Worm (Caenorhabditis elegans): Measurements from ENCODE around the gene dpf-6.

Gene dpf-6

ce11 chrIII:8016438-8016837 is 21.6 kb upstream of the dpf-6 start, which contains the start of gene F44B9.5:
TSS of gene F44B9.5 (minus strand) at chrIII:8016538.
- TF ChIP-seq ets-7 (tag; optimal IDR thresholded peaks at IDR 0.05) (no peak), ama-1 (optimal IDR thresholded peaks at IDR 0.05) (no peak), tbx-11 (GFP tag; IDR thresholded peaks at IDR 0.05) (no peak), ceh-13 (GFP tag; optimal IDR thresholded peaks at IDR 0.05) (no peak), flt-1 (GFP tag; IDR thresholded peaks at IDR 0.05) (no peak), hmbx-1 (tag; optimal IDR thresholded peaks at IDR 0.05) (no peak), hmg-4 (GFP tag; optimal IDR thresholded peaks at IDR 0.05) (no peak), tra-4 (tag; optimal IDR thresholded peaks at IDR 0.05) (no peak), tbx-37 (GFP tag; conservative IDR thresholded peaks at IDR 0.05) (no peak), F13C5.2 (tag; optimal IDR thresholded peaks at IDR 0.05) (no peak), scrt-1 (GFP tag; IDR thresholded peaks at IDR 0.05) (no peak), sea-1 (GFP tag; conservative IDR thresholded peaks at IDR 0.05) (no peak), aly-1 (tag; optimal IDR thresholded peaks at IDR 0.05) (no peak)

DNA sequence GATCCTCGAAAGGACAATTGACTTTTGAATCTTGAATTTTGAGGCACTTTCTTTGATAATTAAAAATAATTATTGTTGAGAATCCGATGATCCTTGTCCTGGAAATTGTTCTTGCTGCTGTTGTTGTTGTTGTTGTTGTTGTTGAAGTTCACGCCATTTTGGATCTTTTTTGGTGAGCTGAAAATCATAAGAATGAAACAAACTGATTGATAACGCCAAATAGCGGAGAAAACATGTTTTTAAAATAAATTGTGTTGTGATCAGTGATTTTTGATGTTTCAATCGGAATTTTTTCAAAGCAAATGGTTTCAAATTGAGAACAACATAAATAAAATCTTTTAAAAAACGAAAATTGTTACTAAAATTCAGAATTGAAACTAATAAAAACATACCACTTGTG is 21.0 kb upstream of the dpf-6 start:
- TF ChIP-seq tbx-37 (GFP tag; conservative IDR thresholded peaks at IDR 0.05) = no peak
- TF ChIP-seq hnd-1 (tag; optimal IDR thresholded peaks at IDR 0.05) = no peak

DNA sequence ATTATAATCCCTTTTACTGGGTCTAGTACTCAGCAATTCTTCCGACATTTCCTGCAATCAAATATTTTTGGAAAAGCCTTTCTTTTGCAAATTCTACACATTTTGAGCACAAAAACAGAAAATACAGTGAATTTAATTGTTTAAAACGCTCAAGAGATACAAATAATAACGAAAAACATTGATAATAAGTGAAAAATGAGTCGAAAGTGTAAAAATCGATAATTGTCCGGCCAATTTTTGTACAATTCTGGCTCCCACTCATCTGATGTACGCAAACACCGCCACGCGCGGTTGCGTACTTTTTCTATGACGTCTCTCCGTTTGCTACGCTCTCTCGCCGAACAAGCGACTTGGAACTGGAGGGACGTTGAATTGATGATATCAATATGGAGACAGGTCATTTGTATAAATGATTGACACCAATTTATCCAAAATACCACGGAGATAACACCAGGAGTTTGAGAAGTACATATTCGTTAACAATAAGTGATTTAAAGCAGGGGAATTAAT is 17.2 kb upstream of the dpf-6 start, which contains the start of gene lin-36:
TSS of gene lin-36 (minus strand) at position 51 of the 510 bp plus-strand sequence.
- TF ChIP-seq ama-1 (optimal IDR thresholded peaks at IDR 0.05) (no peak), hmbx-1 (tag; optimal IDR thresholded peaks at IDR 0.05) (no peak), tra-4 (tag; optimal IDR thresholded peaks at IDR 0.05) (no peak), sea-1 (GFP tag; conservative IDR thresholded peaks at IDR 0.05) (0 out of 2 replicates have a peak, but pooled peaks have one; percentile 11), hnd-1 (tag; optimal IDR thresholded peaks at IDR 0.05) (no peak), hmg-4 (GFP tag; optimal IDR thresholded peaks at IDR 0.05) (peak; percentile 26), ceh-13 (GFP tag; optimal IDR thresholded peaks at IDR 0.05) (no peak), F13C5.2 (tag; optimal IDR thresholded peaks at IDR 0.05) (peak; percentile 78), scrt-1 (GFP tag; IDR thresholded peaks at IDR 0.05) (no peak), pes-1 (GFP tag; IDR thresholded peaks at IDR 0.05) (peak; percentile 57; the same call in 1 of the 2 replicates), tbx-37 (GFP tag; conservative IDR thresholded peaks at IDR 0.05) (no peak)

DNA sequence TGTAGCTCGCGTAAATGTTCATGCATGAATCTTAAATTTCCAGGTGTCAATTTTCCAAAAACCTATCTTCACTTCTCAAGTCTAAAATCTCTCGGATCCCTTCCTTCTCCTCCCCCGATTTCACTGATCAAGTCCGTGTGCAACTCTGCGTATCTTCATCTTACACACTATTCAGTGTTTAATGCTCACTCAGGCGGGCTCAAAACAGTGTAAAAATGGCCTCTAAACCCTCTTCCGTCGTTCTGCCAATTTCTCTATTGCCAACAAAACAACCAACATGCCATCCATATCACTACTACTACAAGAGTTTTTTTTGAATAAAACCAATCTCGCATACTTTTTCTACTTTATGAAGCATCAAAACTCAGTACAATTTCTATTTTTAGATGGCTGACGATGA is 16.0 kb upstream of the dpf-6 start, which contains the start of gene F44B9.2:
TSS of gene F44B9.2 (plus strand) at position 387 of the 400 bp plus-strand sequence.
- TF ChIP-seq pes-1 (GFP tag; IDR thresholded peaks at IDR 0.05) = no peak

DNA sequence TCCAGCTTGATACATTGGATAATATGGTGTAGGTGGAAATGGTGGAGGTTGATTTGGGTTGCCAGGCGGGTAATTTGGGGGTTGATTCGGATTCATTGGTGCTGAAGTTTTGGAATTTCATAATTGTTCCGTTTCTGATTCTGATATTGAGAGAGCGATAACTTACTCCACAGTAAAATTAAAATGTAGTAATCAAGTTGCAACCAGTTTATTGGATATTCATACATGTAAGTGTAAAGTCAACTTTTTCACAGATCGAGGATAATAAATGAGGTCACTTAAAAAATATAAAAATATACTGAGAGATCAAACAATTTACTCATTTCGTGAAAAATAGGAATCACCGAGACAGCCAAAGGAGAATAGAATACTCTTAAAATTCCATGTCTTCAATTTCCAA is 10.1 kb upstream of the dpf-6 start, which contains the start of gene mdt-30:
TSS of gene mdt-30 (minus strand) at position 101 of the 400 bp plus-strand sequence.
- TF ChIP-seq ceh-36 (tag; optimal IDR thresholded peaks at IDR 0.05) = no peak
- no peak for TF ChIP-seq tbx-37 (GFP tag; conservative IDR thresholded peaks at IDR 0.05)
- no peak for TF ChIP-seq hmbx-1 (tag; optimal IDR thresholded peaks at IDR 0.05)
- TF ChIP-seq hmg-4 (GFP tag; optimal IDR thresholded peaks at IDR 0.05) = no peak
- TF ChIP-seq sea-1 (GFP tag; conservative IDR thresholded peaks at IDR 0.05) = no peak
- TF ChIP-seq hnd-1 (tag; optimal IDR thresholded peaks at IDR 0.05) = no peak
- TF ChIP-seq pes-1 (GFP tag; IDR thresholded peaks at IDR 0.05) = no peak

ce11 chrIII:8029487-8029886 is 8.6 kb upstream of the dpf-6 start, which contains the start of gene F44B9.8:
TSS of gene F44B9.8 (minus strand) at chrIII:8029649.
- TF ChIP-seq hmg-4 (GFP tag; optimal IDR thresholded peaks at IDR 0.05) = no peak
- TF ChIP-seq tbx-11 (GFP tag; IDR thresholded peaks at IDR 0.05) = no peak
- no peak for TF ChIP-seq aly-1 (tag; optimal IDR thresholded peaks at IDR 0.05)
- no peak for TF ChIP-seq ceh-13 (GFP tag; optimal IDR thresholded peaks at IDR 0.05)
- TF ChIP-seq tra-4 (tag; optimal IDR thresholded peaks at IDR 0.05) = no peak
- TF ChIP-seq hmbx-1 (tag; optimal IDR thresholded peaks at IDR 0.05) = no peak
- TF ChIP-seq scrt-1 (GFP tag; IDR thresholded peaks at IDR 0.05) = no peak

DNA sequence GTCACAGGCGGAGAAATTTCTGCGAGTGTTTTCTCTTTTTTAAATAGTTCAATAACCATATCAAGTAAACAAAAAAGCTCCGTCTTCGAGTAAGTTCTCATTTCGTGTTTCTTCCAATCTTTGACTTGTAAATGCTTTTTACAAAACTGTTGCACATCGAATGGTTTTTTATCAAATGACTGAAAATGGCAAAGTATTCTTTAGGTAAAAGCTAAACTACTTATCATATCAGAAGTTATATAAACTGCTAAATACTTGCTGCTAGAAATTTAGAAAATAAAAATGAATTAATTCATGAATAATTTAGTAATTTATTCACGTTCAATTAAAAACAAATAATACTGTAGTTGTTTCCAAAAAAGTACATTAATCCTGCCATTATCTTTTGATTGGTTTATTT is 7.1 kb upstream of the dpf-6 start, which contains the start of gene F44B9.9:
TSS of gene F44B9.9 (minus strand) at position 101 of the 400 bp plus-strand sequence.
- no peak for TF ChIP-seq B0310.2 (tag; optimal IDR thresholded peaks at IDR 0.05)
- no peak for TF ChIP-seq ceh-13 (GFP tag; optimal IDR thresholded peaks at IDR 0.05)
- TF ChIP-seq pes-1 (GFP tag; IDR thresholded peaks at IDR 0.05) = no peak
- TF ChIP-seq hmbx-1 (tag; optimal IDR thresholded peaks at IDR 0.05) = no peak
- TF ChIP-seq tbx-11 (GFP tag; IDR thresholded peaks at IDR 0.05) = no peak
- no peak for TF ChIP-seq ceh-36 (tag; optimal IDR thresholded peaks at IDR 0.05)
- no peak for TF ChIP-seq hnd-1 (tag; optimal IDR thresholded peaks at IDR 0.05)
- no peak for TF ChIP-seq ets-7 (tag; optimal IDR thresholded peaks at IDR 0.05)
- no peak for TF ChIP-seq scrt-1 (GFP tag; IDR thresholded peaks at IDR 0.05)
- TF ChIP-seq flt-1 (GFP tag; IDR thresholded peaks at IDR 0.05) = no peak

- no peak for TF ChIP-seq tra-4 (tag; optimal IDR thresholded peaks at IDR 0.05)
- TF ChIP-seq flt-1 (GFP tag; IDR thresholded peaks at IDR 0.05) = no peak
- no peak for TF ChIP-seq ama-1 (optimal IDR thresholded peaks at IDR 0.05)
- no peak for TF ChIP-seq tbx-37 (GFP tag; conservative IDR thresholded peaks at IDR 0.05)
- TF ChIP-seq hmbx-1 (tag; optimal IDR thresholded peaks at IDR 0.05) = no peak
- no peak for TF ChIP-seq hnd-1 (tag; optimal IDR thresholded peaks at IDR 0.05)
- no peak for TF ChIP-seq ceh-36 (tag; optimal IDR thresholded peaks at IDR 0.05)
- TF ChIP-seq scrt-1 (GFP tag; IDR thresholded peaks at IDR 0.05) = no peak
- no peak for TF ChIP-seq sea-1 (GFP tag; conservative IDR thresholded peaks at IDR 0.05)
- TF ChIP-seq tbx-11 (GFP tag; IDR thresholded peaks at IDR 0.05) = no peak
- no peak for TF ChIP-seq ets-7 (tag; optimal IDR thresholded peaks at IDR 0.05)
- TF ChIP-seq aly-1 (tag; optimal IDR thresholded peaks at IDR 0.05) = no peak
- TF ChIP-seq F13C5.2 (tag; optimal IDR thresholded peaks at IDR 0.05) = no peak
- TF ChIP-seq hmg-4 (GFP tag; optimal IDR thresholded peaks at IDR 0.05) = no peak
- TF ChIP-seq ceh-13 (GFP tag; optimal IDR thresholded peaks at IDR 0.05) = no peak
- TF ChIP-seq pes-1 (GFP tag; IDR thresholded peaks at IDR 0.05) = no peak
- no peak for TF ChIP-seq B0310.2 (tag; optimal IDR thresholded peaks at IDR 0.05)
Measured at ce11 chrIII:8033534-8033933, 4.5 kb upstream of the dpf-6 start, which contains the start of gene F44B9.10. TSS of gene F44B9.10 (minus strand) at chrIII:8033634.
